Fruit fly (Drosophila melanogaster): ENCODE results near the gene CG10565.

The CG10565 gene

DNA sequence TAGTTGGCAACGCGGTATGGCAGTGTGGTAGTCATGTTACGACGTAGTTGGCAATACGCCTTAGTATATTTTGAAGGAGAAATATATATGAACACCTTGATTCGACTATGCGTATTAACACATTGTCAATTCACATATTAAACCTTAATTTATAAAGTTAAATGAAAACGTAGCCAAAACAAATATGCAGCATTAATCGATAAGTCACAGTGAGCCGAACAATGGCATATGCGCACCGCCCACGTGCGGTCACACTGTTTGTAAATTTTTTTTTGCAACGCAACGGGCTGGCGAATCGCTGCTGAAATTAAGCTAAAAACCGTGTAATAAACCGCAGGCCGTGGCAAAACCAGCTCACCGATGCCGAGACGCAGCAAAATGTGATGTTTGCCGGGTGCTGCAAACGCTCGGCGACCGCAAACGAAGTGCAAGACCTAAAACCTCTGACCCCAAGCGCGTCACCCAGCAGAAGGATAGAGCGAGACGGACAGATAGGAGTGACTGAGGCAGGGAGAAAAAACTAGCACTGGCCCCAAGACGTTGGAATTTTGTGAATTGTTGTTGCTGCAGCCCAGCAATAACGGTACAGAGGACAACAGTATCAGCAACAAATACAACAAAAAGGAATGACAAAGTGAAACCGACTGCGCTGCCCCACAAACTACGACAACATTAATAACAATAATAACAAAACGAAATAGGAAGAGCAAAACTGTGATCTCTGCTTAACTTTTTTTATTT, 39.5 kb upstream of the CG10565 start (continued):
- TF ChIP-seq CG11560 (tag; IDR thresholded peaks at IDR 0.05), result no peak
- TF ChIP-seq wor (GFP tag; IDR thresholded peaks at IDR 0.05), result no peak
- TF ChIP-seq CG12299 (tag; optimal IDR thresholded peaks at IDR 0.05), result no peak
- no peak for TF ChIP-seq pum (GFP tag; optimal IDR thresholded peaks at IDR 0.05)
- peak; percentile 39 for TF ChIP-seq Hmr (GFP tag; optimal IDR thresholded peaks at IDR 0.05)
- no peak for TF ChIP-seq CG43689 (GFP tag; IDR thresholded peaks at IDR 0.05)
- no peak for TF ChIP-seq CG14667 (GFP tag; IDR thresholded peaks at IDR 0.05)
- TF ChIP-seq hth (optimal IDR thresholded peaks at IDR 0.05), result no peak
- TF ChIP-seq bowl (GFP tag; IDR thresholded peaks at IDR 0.05), result no peak
- peak; percentile 97 for TF ChIP-seq CG4854 (GFP tag; optimal IDR thresholded peaks at IDR 0.05)
- TF ChIP-seq bigmax (GFP tag; optimal IDR thresholded peaks at IDR 0.05), result no peak
- no peak for TF ChIP-seq Rx (GFP tag; IDR thresholded peaks at IDR 0.05)
- no peak for TF ChIP-seq nau (GFP tag; optimal IDR thresholded peaks at IDR 0.05)
- no peak for TF ChIP-seq insv (GFP tag; optimal IDR thresholded peaks at IDR 0.05)
- peak; percentile 35; the same call in 1 of the 2 replicates for TF ChIP-seq Adf1 (GFP tag; IDR thresholded peaks at IDR 0.05)
- TF ChIP-seq az2 (GFP tag; optimal IDR thresholded peaks at IDR 0.05), result no peak
- TF ChIP-seq CG12236 (GFP tag; optimal IDR thresholded peaks at IDR 0.05), result no peak
- TF ChIP-seq Sox102F (GFP tag; optimal IDR thresholded peaks at IDR 0.05), result no peak
- TF ChIP-seq CTCF (GFP tag; optimal IDR thresholded peaks at IDR 0.05), result peak; percentile 28
- no peak for TF ChIP-seq sr (GFP tag; IDR thresholded peaks at IDR 0.05)
- no peak for TF ChIP-seq CG4730 (GFP tag; IDR thresholded peaks at IDR 0.05)
- no peak for TF ChIP-seq MTF-1 (GFP tag; optimal IDR thresholded peaks at IDR 0.05; ENCODE audit: borderline replicate concordance)
- peak; percentile 3 for TF ChIP-seq CG30020 (tag; optimal IDR thresholded peaks at IDR 0.05)
- TF ChIP-seq YL-1 (GFP tag; optimal IDR thresholded peaks at IDR 0.05), result peak; percentile 76
- TF ChIP-seq CG12104 (GFP tag; optimal IDR thresholded peaks at IDR 0.05), result no peak
- TF ChIP-seq CG1233 (GFP tag; optimal IDR thresholded peaks at IDR 0.05), result no peak
- TF ChIP-seq Rfx (GFP tag; IDR thresholded peaks at IDR 0.05), result 0 out of 2 replicates have a peak, but pooled peaks have one; percentile 30
- TF ChIP-seq luna (GFP tag; optimal IDR thresholded peaks at IDR 0.05), result no peak
- no peak for TF ChIP-seq run (tag; optimal IDR thresholded peaks at IDR 0.05)
- no peak for TF ChIP-seq CG11398 (GFP tag; optimal IDR thresholded peaks at IDR 0.05)
- no peak for TF ChIP-seq GATAe (GFP tag; conservative IDR thresholded peaks at IDR 0.05)
- no peak for TF ChIP-seq Fer1 (GFP tag; optimal IDR thresholded peaks at IDR 0.05)
- no peak for TF ChIP-seq stwl (tag; optimal IDR thresholded peaks at IDR 0.05)
- peak; percentile 24 for TF ChIP-seq CHES-1-like (GFP tag; optimal IDR thresholded peaks at IDR 0.05)
- TF ChIP-seq Drgx (GFP tag; IDR thresholded peaks at IDR 0.05), result no peak
- TF ChIP-seq CG13775 (GFP tag; optimal IDR thresholded peaks at IDR 0.05), result no peak
- TF ChIP-seq CG11504 (tag; optimal IDR thresholded peaks at IDR 0.05), result peak; percentile 28
- no peak for TF ChIP-seq Sry-β (GFP tag; optimal IDR thresholded peaks at IDR 0.05)
- TF ChIP-seq BEAF-32 (GFP tag; optimal IDR thresholded peaks at IDR 0.05), result peak; percentile 70
- TF ChIP-seq Fer3 (tag; optimal IDR thresholded peaks at IDR 0.05), result no peak
- peak; percentile 22 for TF ChIP-seq Max (GFP tag; optimal IDR thresholded peaks at IDR 0.05)
- TF ChIP-seq CG10979 (tag; optimal IDR thresholded peaks at IDR 0.05), result no peak
- TF ChIP-seq CG2875 (GFP tag; optimal IDR thresholded peaks at IDR 0.05), result no peak
- no peak for TF ChIP-seq emc (GFP tag; optimal IDR thresholded peaks at IDR 0.05)
- TF ChIP-seq org-1 (GFP tag; optimal IDR thresholded peaks at IDR 0.05), result no peak
- TF ChIP-seq Vsx1 (GFP tag; optimal IDR thresholded peaks at IDR 0.05), result no peak
- no peak for TF ChIP-seq CG2678 (tag; optimal IDR thresholded peaks at IDR 0.05)
- no peak for TF ChIP-seq gt (GFP tag; IDR thresholded peaks at IDR 0.05)
- no peak for TF ChIP-seq crol (GFP tag; IDR thresholded peaks at IDR 0.05)
- peak; percentile 58 for TF ChIP-seq knrl (GFP tag; IDR thresholded peaks at IDR 0.05; ENCODE audit: partially characterized antibody)
- peak; percentile 10 for TF ChIP-seq CG7928 (GFP tag; optimal IDR thresholded peaks at IDR 0.05)

All from whole organism, embryonic.